Worm (Caenorhabditis elegans) whole organism, midembryonic: ENCODE data around the gene Y70C5A.4.

ENCODE experiments used
- cog-1 ChIP-seq: sonication (generic microtip); optimal IDR thresholded peaks from 2 replicates; lab custom pipeline; 2016; ENCODE audit warnings: missing genetic modification characterization, missing compliant biosample characterization
- klf-2 ChIP-seq: fragments of 200-800 bp; sonication (Bioruptor generic); conservative IDR thresholded peaks from 2 replicates; pipeline ENCODE4 v1.3.6; 2022; ENCODE audit warnings: missing genetic modification reagents, missing genetic modification characterization, missing compliant biosample characterization
- ztf-23 ChIP-seq: fragments of 200-800 bp; sonication (Bioruptor generic); IDR thresholded peaks from 2 replicates; pipeline ENCODE4 v1.3.6; 2022; ENCODE audit warnings: missing genetic modification reagents, missing genetic modification characterization, missing compliant biosample characterization
- ztf-29 ChIP-seq: fragments of 200-800 bp; sonication (Bioruptor generic); IDR thresholded peaks from 2 replicates; pipeline ENCODE4 v1.3.6; 2022; ENCODE audit warnings: missing genetic modification reagents, missing genetic modification characterization, missing compliant biosample characterization

- no peak for TF ChIP-seq ztf-29 (GFP tag; lab: Robert Waterston, UW)
- TF ChIP-seq ztf-23 (GFP tag; lab: Robert Waterston, UW), result no peak
- no peak for TF ChIP-seq klf-2
- no peak for TF ChIP-seq cog-1
Observed at ce11 chrV:16593792-16594059, 23.8 kb upstream of the Y70C5A.4 start.
